Fruit fly (Drosophila melanogaster): ENCODE data around the gene Pdp1.
A peak's percentile ranks its signal among the peaks of the same experiment; 100 is the strongest.

DNA sequence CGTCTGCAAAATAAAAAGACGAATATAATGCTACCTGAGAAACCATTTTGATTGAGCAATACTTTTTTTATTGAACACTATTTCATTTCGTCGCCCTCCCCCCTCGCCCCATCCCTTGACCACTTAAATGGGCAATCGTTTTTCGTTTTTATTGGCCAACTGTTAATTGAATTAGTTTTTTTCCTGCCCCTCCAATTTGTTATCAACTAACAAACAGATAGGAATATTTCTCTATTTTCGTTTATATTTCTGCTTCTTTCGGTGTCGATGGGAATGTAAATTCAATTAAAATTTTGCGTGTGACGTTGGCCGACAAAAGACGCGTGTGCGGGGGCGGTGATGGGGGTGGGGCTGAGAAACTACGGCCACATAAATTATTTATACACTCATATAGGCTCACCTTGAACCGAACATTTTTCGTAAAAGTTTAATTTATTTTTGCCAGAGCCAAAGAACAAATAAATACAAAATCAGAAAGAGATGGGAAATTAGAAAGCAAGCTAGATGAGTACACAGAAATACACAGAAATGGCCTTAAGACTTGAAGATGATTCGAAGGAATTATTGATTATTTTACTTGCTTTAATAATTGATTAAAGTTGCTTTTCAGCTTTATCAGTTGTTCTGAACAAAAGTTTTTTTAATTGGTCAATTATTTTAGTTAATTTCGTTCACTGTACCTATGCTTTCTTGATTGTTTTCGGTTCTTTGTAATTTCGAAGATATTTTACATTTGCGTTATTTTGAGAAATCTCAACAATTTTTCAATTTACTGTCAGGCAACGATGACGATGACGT lies 6.3 kb downstream of the Pdp1 start:
- TF ChIP-seq CG7101 (tag; optimal IDR thresholded peaks at IDR 0.05) (no peak), tj (GFP tag; optimal IDR thresholded peaks at IDR 0.05) (no peak), pad (GFP tag; optimal IDR thresholded peaks at IDR 0.05) (peak; percentile 16), cnc (optimal IDR thresholded peaks at IDR 0.05) (no peak), kay (GFP tag; ENCODE audit: borderline replicate concordance) (no peak), CG7045 (GFP tag; optimal IDR thresholded peaks at IDR 0.05) (no peak), Clk (GFP tag; optimal IDR thresholded peaks at IDR 0.05) (no peak), CG12768 (GFP tag; optimal IDR thresholded peaks at IDR 0.05) (peak; percentile 17)

Data from whole organism, adult.